Worm (Caenorhabditis elegans): Measurements from ENCODE around the gene mrpl-12.

- TF ChIP-seq tab-1 (GFP tag; IDR thresholded peaks at IDR 0.05) (no peak), ztf-29 (GFP tag; IDR thresholded peaks at IDR 0.05) (no peak), T22C8.4 (GFP tag; IDR thresholded peaks at IDR 0.05) (no peak), cog-1 (tag; optimal IDR thresholded peaks at IDR 0.05) (no peak), ref-1 (GFP tag; conservative IDR thresholded peaks at IDR 0.05) (no peak), flt-1 (GFP tag; IDR thresholded peaks at IDR 0.05) (no peak), klf-2 (GFP tag; conservative IDR thresholded peaks at IDR 0.05) (no peak)
Observed at ce11 chrIII:10704499-10704898, 3.1 kb upstream of the mrpl-12 start.
